Fruit fly (Drosophila melanogaster): ENCODE measurements around the gene CBP.

Gene CBP

dm6 chrX:7333858-7334800, 3.0 kb upstream of the CBP start:
- TF ChIP-seq h (GFP tag; optimal IDR thresholded peaks at IDR 0.05) (peak; percentile 59), psq (GFP tag; optimal IDR thresholded peaks at IDR 0.05) (peak; percentile 16), ey (GFP tag; optimal IDR thresholded peaks at IDR 0.05) (peak; percentile 19), brk (GFP tag; optimal IDR thresholded peaks at IDR 0.05) (peak; percentile 50), Myc (optimal IDR thresholded peaks at IDR 0.05) (no peak), dl (GFP tag; optimal IDR thresholded peaks at IDR 0.05; ENCODE audit: insufficient read depth in 1 of 2, partially characterized antibody in 2 of 2) (no peak), OdsH (GFP tag; optimal IDR thresholded peaks at IDR 0.05) (peak; percentile 21), foxo (GFP tag; optimal IDR thresholded peaks at IDR 0.05) (peak in 1 of 2 experiments; percentile 56), Hr83 (GFP tag; optimal IDR thresholded peaks at IDR 0.05; ENCODE audit: poor library complexity, severe bottlenecking) (no peak), Mio (GFP tag; optimal IDR thresholded peaks at IDR 0.05) (no peak), Hnf4 (GFP tag; optimal IDR thresholded peaks at IDR 0.05) (peak; percentile 12), N (GFP tag; optimal IDR thresholded peaks at IDR 0.05) (no peak), jim (GFP tag; optimal IDR thresholded peaks at IDR 0.05) (no peak), CG32264 (GFP tag; optimal IDR thresholded peaks at IDR 0.05) (no peak), br (GFP tag; optimal IDR thresholded peaks at IDR 0.05) (peak; percentile 54), Rel (GFP tag; optimal IDR thresholded peaks at IDR 0.05) (no peak), Rel (tag; optimal IDR thresholded peaks at IDR 0.05) (no peak), Vsx2 (GFP tag; optimal IDR thresholded peaks at IDR 0.05; ENCODE audit: partially characterized antibody) (no peak), Hr78 (GFP tag; optimal IDR thresholded peaks at IDR 0.05) (no peak), CrebA (GFP tag; optimal IDR thresholded peaks at IDR 0.05; ENCODE audit: borderline replicate concordance) (no peak), sv (GFP tag; optimal IDR thresholded peaks at IDR 0.05) (no peak), rgr (GFP tag; optimal IDR thresholded peaks at IDR 0.05) (peak; percentile 46), sage (GFP tag; optimal IDR thresholded peaks at IDR 0.05) (no peak), tai (GFP tag; optimal IDR thresholded peaks at IDR 0.05) (no peak), GATAd (GFP tag; optimal IDR thresholded peaks at IDR 0.05) (no peak), Dfd (GFP tag; optimal IDR thresholded peaks at IDR 0.05) (no peak), Abd-B (GFP tag; optimal IDR thresholded peaks at IDR 0.05) (no peak), Dif (GFP tag; optimal IDR thresholded peaks at IDR 0.05; ENCODE audit: partially characterized antibody) (no peak), Jra (GFP tag; optimal IDR thresholded peaks at IDR 0.05) (no peak), CG9705 (GFP tag; optimal IDR thresholded peaks at IDR 0.05) (no peak), pan (optimal IDR thresholded peaks at IDR 0.05) (no peak), dmrt93B (GFP tag; optimal IDR thresholded peaks at IDR 0.05) (peak; percentile 2), fru (GFP tag; optimal IDR thresholded peaks at IDR 0.05) (peak; percentile 48), Sp1 (GFP tag; optimal IDR thresholded peaks at IDR 0.05) (peak; percentile 38), usp (GFP tag; optimal IDR thresholded peaks at IDR 0.05) (no peak), woc (GFP tag; optimal IDR thresholded peaks at IDR 0.05) (peak; percentile 29), HLH106 (tag; optimal IDR thresholded peaks at IDR 0.05) (no peak), dsf (GFP tag; optimal IDR thresholded peaks at IDR 0.05; ENCODE audit: borderline replicate concordance) (no peak), lola (GFP tag; optimal IDR thresholded peaks at IDR 0.05) (no peak)

dm6 chrX:7334801-7335176, 2.4 kb upstream of the CBP start:
- TF ChIP-seq HLH106 (tag; optimal IDR thresholded peaks at IDR 0.05), result peak; percentile 41
- peak; percentile 26 for TF ChIP-seq sv (GFP tag; optimal IDR thresholded peaks at IDR 0.05)
- peak; percentile 35 for TF ChIP-seq Sp1 (GFP tag; optimal IDR thresholded peaks at IDR 0.05)
- TF ChIP-seq Dif (GFP tag; optimal IDR thresholded peaks at IDR 0.05; ENCODE audit: partially characterized antibody), result no peak

Data from whole organism, wandering third instar larva.